Worm (Caenorhabditis elegans) whole organism, young adult: ENCODE measurements around the gene arrd-3.

ENCODE experiments used
- F57C9.4 ChIP-seq: sonication (generic microtip); optimal IDR thresholded peaks from 2 replicates; lab custom pipeline; 2017; ENCODE audit warnings: mild to moderate bottlenecking, missing genetic modification characterization, missing compliant biosample characterization
- T26A5.8 ChIP-seq: sonication (generic microtip); optimal IDR thresholded peaks from 2 replicates; lab custom pipeline; 2016; ENCODE audit warnings: missing genetic modification characterization, missing compliant biosample characterization
- attf-5 ChIP-seq: fragments of 200-800 bp; sonication (Bioruptor generic); optimal IDR thresholded peaks from 2 replicates; lab custom pipeline; 2018; ENCODE audit warnings: mild to moderate bottlenecking, missing genetic modification characterization, missing compliant biosample characterization
- bed-2 ChIP-seq: fragments of 200-800 bp; sonication (Bioruptor generic); IDR thresholded peaks from 2 replicates; pipeline ENCODE4 v1.3.6; 2022; ENCODE audit warnings: missing genetic modification reagents, missing genetic modification characterization, missing compliant biosample characterization
- ceh-91 ChIP-seq: fragments of 200-800 bp; sonication (Bioruptor generic); IDR thresholded peaks from 2 replicates; pipeline ENCODE4 v1.3.6; 2022; ENCODE audit warnings: missing genetic modification reagents, missing genetic modification characterization, missing compliant biosample characterization
- chd-7 ChIP-seq: sonication (generic microtip); optimal IDR thresholded peaks from 2 replicates; lab custom pipeline; 2016; ENCODE audit warnings: mild to moderate bottlenecking, missing genetic modification characterization, moderate library complexity, missing compliant biosample characterization
- efl-1 ChIP-seq: fragments of 150-350 bp; optimal IDR thresholded peaks from 2 replicates; lab custom pipeline; 2014; ENCODE audit warnings: missing biosample characterization, missing genetic modification reagents, missing genetic modification characterization
- ets-4 ChIP-seq: fragments of 200-800 bp; sonication (Bioruptor generic); optimal IDR thresholded peaks from 2 replicates; lab custom pipeline; 2018; ENCODE audit warnings: mild to moderate bottlenecking, missing genetic modification characterization, missing compliant biosample characterization
- mxl-1 ChIP-seq: sonication (generic microtip); optimal IDR thresholded peaks from 2 replicates; lab custom pipeline; 2016; ENCODE audit warnings: missing genetic modification characterization, missing compliant biosample characterization

DNA sequence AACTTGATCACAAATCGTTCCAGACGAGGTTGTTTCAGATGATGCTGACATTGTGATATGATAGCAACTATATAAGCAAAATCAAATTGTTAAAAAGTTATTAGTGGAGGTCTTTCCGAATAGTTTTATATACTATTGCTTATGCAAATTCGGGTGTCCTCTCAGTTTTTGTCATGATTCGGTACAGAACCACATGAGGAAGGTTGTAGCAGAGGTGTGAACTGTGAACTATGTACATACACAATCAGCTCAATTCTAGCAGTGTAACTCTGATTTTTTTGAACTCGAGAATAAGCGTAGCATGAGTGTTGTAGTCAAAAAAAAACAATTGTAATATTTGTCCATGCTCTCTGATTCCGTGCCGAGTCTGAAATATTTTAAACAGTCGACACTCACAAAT is 9.3 kb upstream of the arrd-3 start, which contains the start of gene Y51B9A.6:
- TF ChIP-seq ets-4 = no peak
- TF ChIP-seq T26A5.8 (tag; lab: Kevin White, UChicago) = no peak
- TF ChIP-seq ceh-91 = no peak
- no peak for TF ChIP-seq attf-5 (GFP tag; lab: Kevin White, UChicago)
- no peak for TF ChIP-seq efl-1
- no peak for TF ChIP-seq mxl-1 (tag; lab: Kevin White, UChicago)
- TF ChIP-seq F57C9.4 (tag; lab: Kevin White, UChicago) = no peak
- no peak for TF ChIP-seq bed-2 (GFP tag; lab: Robert Waterston, UW)
- no peak for TF ChIP-seq chd-7 (tag; lab: Kevin White, UChicago)
